Worm (Caenorhabditis elegans) whole organism, L3 larva: ENCODE results near the gene prp-39.
A peak's percentile ranks its signal among the peaks of the same experiment; 100 is the strongest.

Experiments
- R02D3.7 ChIP-seq: fragments of 150-350 bp; optimal IDR thresholded peaks from 2 replicates; lab custom pipeline; 2014; ENCODE audit warnings: missing biosample characterization, missing genetic modification characterization
- ama-1 ChIP-seq: fragments of 150-350 bp; optimal IDR thresholded peaks from 2 replicates; lab custom pipeline; 2018
- ceh-16 ChIP-seq: sonication (generic microtip); optimal IDR thresholded peaks from 2 replicates; lab custom pipeline; 2017; ENCODE audit warnings: missing biosample characterization, missing genetic modification characterization
- ceh-28 ChIP-seq: fragments of 150-350 bp; optimal IDR thresholded peaks from 2 replicates; lab custom pipeline; 2014; ENCODE audit warnings: missing biosample characterization, missing genetic modification reagents, missing genetic modification characterization
- ceh-9 ChIP-seq: sonication (generic microtip); optimal IDR thresholded peaks from 2 replicates; lab custom pipeline; 2018; ENCODE audit warnings: missing biosample characterization, missing genetic modification characterization
- daf-12 ChIP-seq: fragments of 150-350 bp; optimal IDR thresholded peaks from 2 replicates; lab custom pipeline; 2014; ENCODE audit warnings: missing biosample characterization, missing genetic modification reagents, missing genetic modification characterization
- elt-1 ChIP-seq: fragments of 150-350 bp; optimal IDR thresholded peaks from 2 replicates; lab custom pipeline; 2014; ENCODE audit warnings: missing biosample characterization, missing genetic modification characterization
- elt-2 ChIP-seq: sonication (generic microtip); optimal IDR thresholded peaks from 2 replicates; lab custom pipeline; 2016; ENCODE audit warnings: missing genetic modification reagents, mild to moderate bottlenecking, missing genetic modification characterization, missing compliant biosample characterization
- elt-3 ChIP-seq, 3 experiments: fragments of 150-350 bp in 1 of 3; sonication (generic microtip) in 2 of 3; optimal IDR thresholded peaks; 2 replicates in 2 of 3; 4 replicates in 1 of 3; lab custom pipeline; 2014 to 2017; ENCODE audit warnings: missing biosample characterization in 3 of 3, missing genetic modification characterization in 3 of 3
- eor-1 ChIP-seq, 2 experiments: fragments of 150-350 bp; optimal IDR thresholded peaks; 2 replicates each; lab custom pipeline; 2014 to 2018; ENCODE audit warnings: missing biosample characterization in 2 of 2, missing genetic modification characterization in 2 of 2
- fkh-10 ChIP-seq: sonication (generic microtip); optimal IDR thresholded peaks from 2 replicates; lab custom pipeline; 2017; ENCODE audit warnings: missing biosample characterization, missing genetic modification reagents, missing genetic modification characterization
- fkh-2 ChIP-seq: fragments of 150-350 bp; optimal IDR thresholded peaks from 2 replicates; lab custom pipeline; 2014; ENCODE audit warnings: missing biosample characterization, missing genetic modification reagents, missing genetic modification characterization
- fos-1 ChIP-seq: fragments of 150-350 bp; optimal IDR thresholded peaks from 2 replicates; lab custom pipeline; 2014; ENCODE audit warnings: missing biosample characterization, missing genetic modification characterization
- jun-1 ChIP-seq: fragments of 150-350 bp; optimal IDR thresholded peaks from 2 replicates; lab custom pipeline; 2014; ENCODE audit warnings: missing biosample characterization, missing genetic modification reagents, missing genetic modification characterization
- lin-15B ChIP-seq: fragments of 150-350 bp; optimal IDR thresholded peaks from 2 replicates; lab custom pipeline; 2014; ENCODE audit warnings: missing biosample characterization, missing genetic modification characterization
- lin-39 ChIP-seq: fragments of 150-350 bp; optimal IDR thresholded peaks from 2 replicates; lab custom pipeline; 2018; ENCODE audit warnings: missing biosample characterization, missing genetic modification reagents, missing genetic modification characterization
- lsy-12 ChIP-seq: sonication (generic microtip); optimal IDR thresholded peaks from 2 replicates; lab custom pipeline; 2016; ENCODE audit warnings: mild to moderate bottlenecking, missing genetic modification characterization, missing compliant biosample characterization
- mdl-1 ChIP-seq: fragments of 150-350 bp; optimal IDR thresholded peaks from 2 replicates; lab custom pipeline; 2014; ENCODE audit warnings: missing biosample characterization, missing genetic modification characterization
- mml-1 ChIP-seq: fragments of 150-350 bp; sonication (generic microtip); optimal IDR thresholded peaks from 3 replicates; lab custom pipeline; 2014; ENCODE audit warnings: missing biosample characterization, missing genetic modification characterization
- nfya-1 ChIP-seq: sonication (generic microtip); optimal IDR thresholded peaks from 2 replicates; lab custom pipeline; 2017; ENCODE audit warnings: missing genetic modification characterization, mild to moderate bottlenecking, missing compliant biosample characterization, antibody characterized with exemption, moderate library complexity; ENCODE audit not compliant: insufficient read depth
- nhr-11 ChIP-seq: fragments of 150-350 bp; optimal IDR thresholded peaks from 2 replicates; lab custom pipeline; 2014; ENCODE audit warnings: missing biosample characterization, missing genetic modification characterization
- nhr-12 ChIP-seq: fragments of 150-350 bp; optimal IDR thresholded peaks from 2 replicates; lab custom pipeline; 2014; ENCODE audit warnings: missing biosample characterization, missing genetic modification characterization
- nhr-23 ChIP-seq: fragments of 150-350 bp; optimal IDR thresholded peaks from 2 replicates; lab custom pipeline; 2014; ENCODE audit warnings: missing biosample characterization, missing genetic modification reagents, missing genetic modification characterization
- nhr-28 ChIP-seq: fragments of 150-350 bp; optimal IDR thresholded peaks from 2 replicates; lab custom pipeline; 2014; ENCODE audit warnings: missing biosample characterization, missing genetic modification characterization
- nhr-77 ChIP-seq: fragments of 150-350 bp; optimal IDR thresholded peaks from 2 replicates; lab custom pipeline; 2014; ENCODE audit warnings: missing biosample characterization, missing genetic modification characterization
- snpc-4 ChIP-seq: fragments of 150-350 bp; optimal IDR thresholded peaks from 2 replicates; lab custom pipeline; 2014; ENCODE audit warnings: missing biosample characterization, missing genetic modification characterization
- zag-1 ChIP-seq: fragments of 150-350 bp; optimal IDR thresholded peaks from 2 replicates; lab custom pipeline; 2014; ENCODE audit warnings: missing biosample characterization, missing genetic modification characterization
- ztf-4 ChIP-seq: fragments of 150-350 bp; optimal IDR thresholded peaks from 2 replicates; lab custom pipeline; 2014; ENCODE audit warnings: missing biosample characterization, missing genetic modification characterization

prp-39 gene

ce11 chrV:5712189-5712588, 29.8 kb upstream of the prp-39 start:
- TF ChIP-seq ceh-9 (tag; lab: Kevin White, UChicago) (no peak), nhr-28 (tag; lab: Kevin White, UChicago) (no peak)

- TF ChIP-seq ceh-28 (tag; lab: Kevin White, UChicago): no peak
- no peak for TF ChIP-seq nfya-1 (tag; lab: Kevin White, UChicago)
These were observed 25.9 kb upstream of the prp-39 start for ce11 chrV:5708331-5708730.

ce11 chrV:5705510-5705909, 23.1 kb upstream of the prp-39 start, which contains the start of gene peli-1:
TSS of gene peli-1 (plus strand) at chrV:5705810.
- TF ChIP-seq daf-12 (tag; lab: Kevin White, UChicago): no peak
- TF ChIP-seq elt-3 (tag; optimal IDR thresholded peaks at IDR 0.05; lab: Kevin White, UChicago): no peak
- TF ChIP-seq nfya-1 (tag; lab: Kevin White, UChicago): no peak
- TF ChIP-seq elt-1: no peak
- TF ChIP-seq ceh-16: no peak
- TF ChIP-seq mdl-1 (tag; lab: Kevin White, UChicago): no peak
- no peak for TF ChIP-seq lin-15B (tag; lab: Kevin White, UChicago)
- TF ChIP-seq ztf-4 (tag; lab: Kevin White, UChicago): no peak
- TF ChIP-seq fkh-10: no peak
- no peak for TF ChIP-seq snpc-4
- TF ChIP-seq nhr-12 (tag; lab: Kevin White, UChicago): no peak
- TF ChIP-seq nhr-28 (tag; lab: Kevin White, UChicago): no peak
- TF ChIP-seq eor-1 (tag; optimal IDR thresholded peaks at IDR 0.05; lab: Kevin White, UChicago): no peak
- no peak for TF ChIP-seq zag-1 (tag; lab: Kevin White, UChicago)
- no peak for TF ChIP-seq fos-1 (tag; lab: Kevin White, UChicago)

- TF ChIP-seq lsy-12 (tag; lab: Kevin White, UChicago): no peak
- peak; percentile 46 for TF ChIP-seq nhr-11
- no peak for TF ChIP-seq nhr-77 (tag; lab: Kevin White, UChicago)
- no peak for TF ChIP-seq daf-12 (tag; lab: Kevin White, UChicago)
- TF ChIP-seq fos-1 (tag; lab: Kevin White, UChicago): no peak
- no peak for TF ChIP-seq elt-2 (tag; lab: Kevin White, UChicago)
These were observed 22.0 kb upstream of the prp-39 start for ce11 chrV:5704467-5704866.

- TF ChIP-seq nhr-28 (tag; lab: Kevin White, UChicago) (no peak), R02D3.7 (tag; lab: Kevin White, UChicago) (peak; percentile 0), mdl-1 (tag; lab: Kevin White, UChicago) (peak; percentile 14), nhr-23 (tag; lab: Kevin White, UChicago) (peak; percentile 40), elt-3 (tag; optimal IDR thresholded peaks at IDR 0.05; lab: Kevin White, UChicago) (peak in 2 of 3 experiments; percentile 45 to 90), ama-1 (peak; percentile 72)
- TF ChIP-seq, all 47 proteins: peak for 5
These were observed 18.7 kb upstream of the prp-39 start for ce11 chrV:5701106-5701505.

ce11 chrV:5699835-5700441, 17.5 kb upstream of the prp-39 start, which contains the start of gene clec-1:
TSS of gene clec-1 (plus strand) at chrV:5700154.
- TF ChIP-seq jun-1 (tag; lab: Kevin White, UChicago) (no peak), ama-1 (peak; percentile 56)

ce11 chrV:5697581-5697980, 15.2 kb upstream of the prp-39 start:
- TF ChIP-seq ceh-28 (tag; lab: Kevin White, UChicago) (peak; percentile 7), fkh-2 (tag; lab: Kevin White, UChicago) (no peak), lin-39 (tag; lab: Kevin White, UChicago) (no peak), nhr-11 (no peak), nhr-23 (tag; lab: Kevin White, UChicago) (peak; percentile 24), elt-3 (tag; optimal IDR thresholded peaks at IDR 0.05; lab: Kevin White, UChicago) (peak in 1 of 3 experiments; percentile 39), mml-1 (tag; lab: Kevin White, UChicago) (no peak)
